Fruit fly (Drosophila melanogaster) S2 (cell line): ENCODE measurements around the gene hd.

Experiments
- CG8478 ChIP-seq: fragments of >200 bp; optimal IDR thresholded peaks from 2 replicates; lab custom pipeline; 2018
- CTCF ChIP-seq, 2 experiments: fragments of >200 bp; optimal IDR thresholded peaks; 2 replicates each; lab custom pipeline; 2018

DNA sequence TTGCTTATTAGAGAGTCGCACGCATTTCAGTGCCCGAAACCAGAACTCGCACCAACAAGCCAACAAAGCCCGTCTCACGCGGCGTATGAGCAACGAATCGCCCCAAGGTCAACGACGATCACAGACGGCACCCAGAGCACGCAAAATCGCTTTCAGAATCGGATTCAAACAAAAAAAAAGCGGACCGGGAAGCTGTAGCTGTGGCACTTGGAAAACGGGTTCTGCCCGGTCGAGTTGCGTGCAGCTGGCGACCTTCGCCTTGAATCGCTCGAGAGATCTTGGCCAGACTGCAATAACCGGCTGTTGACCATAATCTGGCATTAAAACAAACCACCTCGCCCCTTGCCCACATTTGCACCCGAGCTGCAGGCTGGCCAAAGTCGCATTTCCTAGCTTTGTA, 11.3 kb downstream of the hd start:
- TF ChIP-seq CTCF (optimal IDR thresholded peaks at IDR 0.05; lab: Kevin White, UChicago) (no peak), CG8478 (lab: Kevin White, UChicago) (no peak)
